Fruit fly (Drosophila melanogaster) whole organism, adult: ENCODE measurements around the gene SP.

Experiments
- CG11617 ChIP-seq: fragments of 200-800 bp; sonication (Bioruptor generic); optimal IDR thresholded peaks from 2 replicates; lab custom pipeline; 2017; ENCODE audit warnings: mild to moderate bottlenecking, missing biosample characterization, missing genetic modification reagents, missing genetic modification characterization
- CG12768 ChIP-seq: fragments of 200-800 bp; sonication (Bioruptor generic); optimal IDR thresholded peaks from 2 replicates; lab custom pipeline; 2017; ENCODE audit warnings: missing biosample characterization, missing genetic modification characterization, mild to moderate bottlenecking, moderate library complexity, missing genetic modification reagents
- CG14711 ChIP-seq: fragments of 200-800 bp; sonication (Bioruptor generic); optimal IDR thresholded peaks from 2 replicates; lab custom pipeline; 2018; ENCODE audit warnings: missing biosample characterization, mild to moderate bottlenecking, missing genetic modification characterization, moderate library complexity
- CG1620 ChIP-seq: fragments of 200-800 bp; sonication (Bioruptor generic); optimal IDR thresholded peaks from 2 replicates; lab custom pipeline; 2016; ENCODE audit warnings: missing biosample characterization, missing genetic modification characterization
- CG33017 ChIP-seq: fragments of 200-800 bp; sonication (Bioruptor generic); optimal IDR thresholded peaks from 2 replicates; lab custom pipeline; 2018; ENCODE audit warnings: missing biosample characterization, mild to moderate bottlenecking, missing genetic modification characterization, moderate library complexity
- CG5204 ChIP-seq: fragments of 200-800 bp; sonication (Bioruptor generic); optimal IDR thresholded peaks from 2 replicates; lab custom pipeline; 2016; ENCODE audit warnings: missing biosample characterization, missing genetic modification characterization
- CG7045 ChIP-seq: fragments of 200-800 bp; sonication (Bioruptor generic); optimal IDR thresholded peaks from 2 replicates; lab custom pipeline; 2017; ENCODE audit warnings: missing biosample characterization, mild to moderate bottlenecking, missing genetic modification characterization
- CG7101 ChIP-seq: fragments of 200-800 bp; sonication (Bioruptor generic); optimal IDR thresholded peaks from 2 replicates; lab custom pipeline; 2018; ENCODE audit warnings: missing biosample characterization, mild to moderate bottlenecking, missing genetic modification characterization, moderate library complexity
- Clk ChIP-seq: fragments of 200-800 bp; sonication (Bioruptor generic); optimal IDR thresholded peaks from 2 replicates; lab custom pipeline; 2017; ENCODE audit warnings: missing biosample characterization, missing genetic modification characterization
- Crg-1 ChIP-seq: fragments of 200-800 bp; sonication (Bioruptor generic); optimal IDR thresholded peaks from 2 replicates; lab custom pipeline; 2016; ENCODE audit warnings: missing biosample characterization, missing genetic modification characterization
- Hr96 ChIP-seq: fragments of 200-800 bp; sonication (Bioruptor generic); optimal IDR thresholded peaks from 2 replicates; lab custom pipeline; 2016; ENCODE audit warnings: missing biosample characterization, missing genetic modification characterization
- Mnt ChIP-seq: fragments of 200-800 bp; sonication (Bioruptor generic); optimal IDR thresholded peaks from 2 replicates; lab custom pipeline; 2016; ENCODE audit warnings: missing biosample characterization, mild to moderate bottlenecking, missing genetic modification characterization
- bab1 ChIP-seq: fragments of 200-800 bp; sonication (Bioruptor generic); optimal IDR thresholded peaks from 3 replicates; lab custom pipeline; 2019; ENCODE audit warnings: missing biosample characterization, mild to moderate bottlenecking, missing genetic modification characterization, moderate library complexity
- cic ChIP-seq: fragments of 200-800 bp; sonication (Bioruptor generic); optimal IDR thresholded peaks from 2 replicates; lab custom pipeline; 2017; ENCODE audit warnings: missing biosample characterization, mild to moderate bottlenecking, missing genetic modification characterization, moderate library complexity
- cnc ChIP-seq, 2 experiments: fragments of >200 bp; optimal IDR thresholded peaks; 2 replicates each; lab custom pipeline; 2017
- kay ChIP-seq: fragments of 200-800 bp; sonication (Bioruptor generic); peaks from one replicate; lab custom pipeline; 2016; ENCODE audit warnings: missing biosample characterization, missing genetic modification characterization, borderline replicate concordance
- ovo ChIP-seq: fragments of 200-800 bp; sonication (Bioruptor generic); optimal IDR thresholded peaks from 2 replicates; lab custom pipeline; 2016; ENCODE audit warnings: missing biosample characterization, missing genetic modification characterization
- pad ChIP-seq: fragments of 200-800 bp; sonication (Bioruptor generic); optimal IDR thresholded peaks from 3 replicates; lab custom pipeline; 2017; ENCODE audit warnings: missing biosample characterization, missing genetic modification characterization, mild to moderate bottlenecking, moderate library complexity, missing genetic modification reagents
- tj ChIP-seq: fragments of 200-800 bp; sonication (Bioruptor generic); optimal IDR thresholded peaks from 3 replicates; lab custom pipeline; 2017; ENCODE audit warnings: missing biosample characterization, mild to moderate bottlenecking, missing genetic modification characterization, moderate library complexity
- toe ChIP-seq: fragments of 200-800 bp; sonication (Bioruptor generic); optimal IDR thresholded peaks from 2 replicates; lab custom pipeline; 2016; ENCODE audit warnings: missing biosample characterization, missing genetic modification characterization

SP gene

DNA sequence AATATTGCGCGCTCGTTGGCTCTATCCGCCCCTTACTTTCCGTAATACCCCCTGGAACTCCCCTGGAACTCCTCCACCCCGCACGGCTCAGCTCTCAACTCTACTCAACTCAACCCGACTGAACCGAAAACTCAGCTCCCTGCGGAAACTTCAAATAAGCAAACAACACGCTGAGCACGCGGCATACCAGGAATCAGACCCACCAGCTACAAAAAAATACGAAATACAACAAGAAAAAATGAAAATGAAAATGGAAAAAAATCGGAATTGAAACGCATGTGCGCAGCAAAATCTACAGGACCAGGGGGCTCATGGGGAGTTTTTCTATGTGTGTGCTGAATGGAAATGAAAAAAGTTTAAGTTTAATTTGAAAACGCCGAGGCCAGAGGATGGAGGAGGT is 14.8 kb upstream of the SP start:
- peak; percentile 78 for TF ChIP-seq tj (GFP tag; lab: Kevin White, UChicago)
- TF ChIP-seq Hr96 (GFP tag; lab: Kevin White, UChicago): no peak

DNA sequence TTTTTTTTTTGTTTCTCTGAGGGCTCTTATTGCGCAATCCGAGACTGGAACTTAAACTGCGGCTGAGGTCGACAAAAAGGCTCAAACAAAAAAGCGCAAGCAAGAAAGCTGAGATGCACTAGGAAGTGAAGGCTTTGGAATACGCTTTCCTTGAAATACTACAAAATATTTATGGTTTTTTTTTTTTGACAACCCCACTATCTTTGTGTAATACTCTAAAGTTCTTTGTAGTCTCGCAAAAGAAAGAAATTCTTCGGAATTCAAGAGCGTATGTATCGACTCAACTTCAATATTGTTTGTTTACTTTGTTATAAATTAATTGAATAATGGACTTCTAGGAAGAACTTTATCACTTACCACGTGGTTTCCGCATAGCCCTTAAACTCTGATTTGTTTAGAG is 13.3 kb upstream of the SP start:
- no peak for TF ChIP-seq CG12768 (GFP tag; lab: Kevin White, UChicago)
- peak; percentile 19 for TF ChIP-seq tj (GFP tag; lab: Kevin White, UChicago)

DNA sequence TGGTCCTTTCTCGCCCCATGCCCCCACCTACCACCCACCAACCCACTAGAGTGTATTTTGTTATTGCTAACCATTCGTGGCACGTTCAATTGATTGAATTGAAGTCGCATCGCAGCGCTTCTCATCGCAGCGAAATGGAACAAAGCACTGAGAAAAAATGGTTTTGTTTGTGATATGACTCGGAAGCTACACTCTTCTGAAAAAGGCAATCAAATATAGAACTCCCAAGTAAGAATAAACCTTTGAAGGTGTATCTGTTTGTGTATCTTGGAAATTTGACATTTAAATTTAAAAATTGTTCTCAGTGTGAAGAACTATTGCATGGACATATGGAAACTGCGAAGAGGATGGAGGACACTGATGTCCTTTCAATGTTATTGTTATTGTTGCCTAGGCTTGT is 5.8 kb upstream of the SP start:
- TF ChIP-seq CG11617 (GFP tag; lab: Kevin White, UChicago): no peak
- TF ChIP-seq CG5204 (GFP tag; lab: Kevin White, UChicago): no peak
- TF ChIP-seq toe (GFP tag; lab: Kevin White, UChicago): no peak
- TF ChIP-seq Crg-1: no peak
- no peak for TF ChIP-seq pad (GFP tag; lab: Kevin White, UChicago)
- no peak for TF ChIP-seq CG1620 (GFP tag; lab: Kevin White, UChicago)
- no peak for TF ChIP-seq cic (GFP tag; lab: Kevin White, UChicago)
- no peak for TF ChIP-seq Clk (GFP tag; lab: Kevin White, UChicago)
- TF ChIP-seq tj (GFP tag; lab: Kevin White, UChicago): no peak
- TF ChIP-seq ovo (GFP tag; lab: Kevin White, UChicago): no peak

DNA sequence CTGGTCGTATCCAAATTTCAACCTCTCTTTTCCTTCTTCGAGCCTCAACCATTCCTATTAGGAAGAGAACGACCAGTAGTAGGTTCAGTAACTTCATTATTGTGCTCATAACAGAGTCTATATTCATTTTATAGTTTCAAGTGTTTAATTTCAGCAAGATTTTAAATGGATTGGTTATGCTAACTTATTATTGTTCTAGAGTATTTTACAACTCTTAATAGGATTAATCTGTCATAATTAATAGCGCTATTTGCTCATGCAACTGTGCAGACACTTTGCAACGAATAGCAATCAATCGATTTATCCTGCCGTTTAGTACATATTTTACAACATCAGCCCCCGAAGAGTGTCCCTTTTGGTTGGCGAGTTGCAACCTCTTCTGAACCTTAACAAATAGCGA is 4.7 kb upstream of the SP start, which contains the start of gene Sfp70A4:
TSS of gene Sfp70A4 (minus strand) at position 101 of the 400 bp plus-strand sequence.
- TF ChIP-seq CG1620 (GFP tag; lab: Kevin White, UChicago) (no peak), kay (GFP tag; lab: Kevin White, UChicago) (no peak)

DNA sequence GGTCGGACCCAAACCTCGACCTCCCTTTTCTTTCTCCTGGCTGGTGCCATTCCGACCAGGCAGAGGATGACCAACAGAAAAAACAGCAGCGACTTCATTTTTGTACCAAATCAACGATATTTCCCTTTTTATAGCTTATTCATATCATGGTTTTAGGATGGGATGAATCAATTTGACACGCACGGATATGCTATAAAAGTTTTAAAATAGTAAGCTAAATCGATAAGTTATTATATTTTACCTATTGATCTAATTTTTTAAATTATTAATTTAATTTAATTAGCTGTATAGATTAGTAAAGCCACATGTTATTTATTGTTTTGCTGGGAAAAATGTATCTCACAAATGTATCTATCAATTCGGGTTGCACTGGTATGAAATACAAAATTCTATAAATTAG is 2.5 kb upstream of the SP start, which contains the start of gene CG42481:
TSS of gene CG42481 (minus strand) at position 101 of the 400 bp plus-strand sequence.
- TF ChIP-seq CG11617 (GFP tag; lab: Kevin White, UChicago) (no peak), Mnt (GFP tag; lab: Kevin White, UChicago) (no peak), cnc (optimal IDR thresholded peaks at IDR 0.05; lab: Kevin White, UChicago) (no peak), kay (GFP tag; lab: Kevin White, UChicago) (no peak), CG33017 (no peak), CG7101 (tag; lab: Kevin White, UChicago) (no peak), CG14711 (no peak), Hr96 (GFP tag; lab: Kevin White, UChicago) (no peak), cic (GFP tag; lab: Kevin White, UChicago) (no peak), Crg-1 (no peak), ovo (GFP tag; lab: Kevin White, UChicago) (no peak)

DNA sequence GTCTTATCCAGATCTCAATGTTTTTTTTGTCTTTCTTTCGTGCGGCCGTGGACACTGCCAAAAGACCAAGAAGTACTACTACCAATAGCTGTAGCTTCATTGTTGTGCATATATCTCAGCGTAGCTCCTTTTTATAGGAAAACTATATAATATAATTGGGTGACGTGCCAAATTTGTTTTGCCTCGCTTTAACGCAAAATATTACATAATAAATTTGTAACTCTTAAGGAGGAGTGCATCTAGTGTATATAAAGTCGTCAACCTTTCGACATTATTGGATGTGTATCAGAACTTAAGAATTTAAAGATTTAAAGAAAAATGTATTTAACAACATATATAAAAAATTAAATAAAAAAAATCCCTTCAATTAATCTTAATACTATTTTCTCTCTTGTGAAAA is 1.4 kb upstream of the SP start, which contains the start of gene CG43147:
TSS of gene CG43147 (minus strand) at position 101 of the 400 bp plus-strand sequence.
- no peak for TF ChIP-seq ovo (GFP tag; lab: Kevin White, UChicago)
- no peak for TF ChIP-seq cic (GFP tag; lab: Kevin White, UChicago)
- TF ChIP-seq kay (GFP tag; lab: Kevin White, UChicago): no peak
- TF ChIP-seq CG14711: no peak
- no peak for TF ChIP-seq pad (GFP tag; lab: Kevin White, UChicago)
- TF ChIP-seq bab1 (GFP tag; lab: Kevin White, UChicago): no peak
- TF ChIP-seq CG5204 (GFP tag; lab: Kevin White, UChicago): no peak
- TF ChIP-seq CG1620 (GFP tag; lab: Kevin White, UChicago): no peak
- TF ChIP-seq Hr96 (GFP tag; lab: Kevin White, UChicago): no peak
- no peak for TF ChIP-seq Crg-1

DNA sequence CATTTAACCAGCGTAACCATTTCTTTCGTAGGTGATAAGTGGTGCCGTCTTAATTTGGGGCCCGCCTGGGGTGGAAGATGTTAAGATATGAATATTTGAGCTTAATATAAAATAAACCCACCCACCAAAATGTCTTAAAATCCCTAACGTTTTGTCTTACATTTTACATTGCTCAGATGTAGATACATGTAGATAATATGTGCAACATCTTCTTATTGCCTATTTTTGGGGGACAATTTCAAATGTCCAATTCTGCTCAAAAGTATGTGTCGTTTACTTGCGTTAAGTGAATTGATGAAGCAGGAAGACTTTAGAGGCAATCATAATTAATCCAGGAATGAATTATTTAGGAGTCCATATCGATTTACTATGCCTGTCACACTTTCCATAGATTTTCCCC is 352 bp downstream of the SP start:
- no peak for TF ChIP-seq CG7045
- no peak for TF ChIP-seq tj (GFP tag; lab: Kevin White, UChicago)
- no peak for TF ChIP-seq kay (GFP tag; lab: Kevin White, UChicago)
- TF ChIP-seq Hr96 (GFP tag; lab: Kevin White, UChicago): no peak
- TF ChIP-seq CG5204 (GFP tag; lab: Kevin White, UChicago): no peak
- TF ChIP-seq CG11617 (GFP tag; lab: Kevin White, UChicago): no peak
- no peak for TF ChIP-seq bab1 (GFP tag; lab: Kevin White, UChicago)
- no peak for TF ChIP-seq Clk (GFP tag; lab: Kevin White, UChicago)
- TF ChIP-seq pad (GFP tag; lab: Kevin White, UChicago): no peak
- TF ChIP-seq cic (GFP tag; lab: Kevin White, UChicago): no peak
- TF ChIP-seq CG12768 (GFP tag; lab: Kevin White, UChicago): no peak
- TF ChIP-seq ovo (GFP tag; lab: Kevin White, UChicago): no peak
- TF ChIP-seq toe (GFP tag; lab: Kevin White, UChicago): no peak

DNA sequence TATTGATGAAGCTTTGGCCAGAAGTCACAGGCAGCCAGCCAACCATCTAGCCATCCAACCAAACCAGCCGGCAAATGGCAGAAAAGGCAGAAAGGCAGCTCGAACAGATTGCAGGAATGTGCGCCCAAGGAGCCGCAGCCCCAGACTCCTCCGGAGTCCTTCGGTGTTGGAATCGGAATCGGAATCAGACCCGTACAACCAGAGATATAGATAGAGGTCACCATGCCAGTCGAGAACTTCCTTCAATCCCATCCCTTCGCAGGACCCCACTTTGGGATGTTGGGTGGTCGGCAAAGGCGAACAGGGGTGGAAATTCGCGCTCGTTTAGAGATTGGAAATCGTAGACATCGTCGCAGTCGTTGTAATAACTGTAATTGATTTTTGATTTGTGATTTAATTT is 10.8 kb downstream of the SP start:
- TF ChIP-seq bab1 (GFP tag; lab: Kevin White, UChicago): no peak
- TF ChIP-seq CG1620 (GFP tag; lab: Kevin White, UChicago): no peak
- TF ChIP-seq CG11617 (GFP tag; lab: Kevin White, UChicago): no peak
- TF ChIP-seq CG5204 (GFP tag; lab: Kevin White, UChicago): no peak
- TF ChIP-seq cnc (optimal IDR thresholded peaks at IDR 0.05; lab: Kevin White, UChicago): no peak
- no peak for TF ChIP-seq CG7045
- no peak for TF ChIP-seq Clk (GFP tag; lab: Kevin White, UChicago)
- TF ChIP-seq cic (GFP tag; lab: Kevin White, UChicago): no peak
- TF ChIP-seq Mnt (GFP tag; lab: Kevin White, UChicago): no peak
- no peak for TF ChIP-seq CG7101 (tag; lab: Kevin White, UChicago)
